Worm (Caenorhabditis elegans): Measurements from ENCODE around the gene C33D9.6.

- TF ChIP-seq fkh-3 (tag; optimal IDR thresholded peaks at IDR 0.05) (no peak), pha-4 (tag; optimal IDR thresholded peaks at IDR 0.05) (no peak), mel-28 (tag; optimal IDR thresholded peaks at IDR 0.05; ENCODE audit: borderline replicate concordance) (no peak), hlh-12 (tag; optimal IDR thresholded peaks at IDR 0.05) (no peak)
Measured at ce11 chrIV:8754727-8755126, 23.2 kb downstream of the C33D9.6 start, which contains the start of gene elli-1.
